Fruit fly (Drosophila melanogaster) whole organism, embryonic: ENCODE results near the gene tra.
A peak's percentile ranks its signal among the peaks of the same experiment; 100 is the strongest.

Experiments
- Abd-B ChIP-seq: fragments of 200-800 bp; sonication (Bioruptor generic); optimal IDR thresholded peaks from 2 replicates; lab custom pipeline; 2018; ENCODE audit warnings: missing biosample characterization, mild to moderate bottlenecking, missing genetic modification characterization, moderate library complexity
- Bteb2 ChIP-seq: fragments of 200-800 bp; sonication (Bioruptor generic); optimal IDR thresholded peaks from 2 replicates; lab custom pipeline; 2016; ENCODE audit warnings: missing biosample characterization, missing genetic modification characterization
- CG10565 ChIP-seq: fragments of 200-800 bp; sonication (Bioruptor generic); optimal IDR thresholded peaks from 3 replicates; lab custom pipeline; 2016; ENCODE audit warnings: missing biosample characterization, mild to moderate bottlenecking, missing genetic modification characterization
- CG10959 ChIP-seq: fragments of 200-800 bp; sonication (Bioruptor generic); IDR thresholded peaks from 2 replicates; pipeline ENCODE4 v1.3.6; 2022; ENCODE audit warnings: missing biosample characterization, missing genetic modification characterization
- CG11247 ChIP-seq: fragments of 200-800 bp; sonication (Bioruptor generic); IDR thresholded peaks from 2 replicates; pipeline ENCODE4 v1.3.6; 2022; ENCODE audit warnings: missing biosample characterization, missing genetic modification characterization
- CG11504 ChIP-seq: fragments of 200-800 bp; sonication (Bioruptor generic); optimal IDR thresholded peaks from 3 replicates; lab custom pipeline; 2019; ENCODE audit warnings: missing biosample characterization, mild to moderate bottlenecking, missing genetic modification characterization, moderate library complexity
- CG11560 ChIP-seq: fragments of 200-800 bp; sonication (Bioruptor generic); IDR thresholded peaks from 3 replicates; pipeline ENCODE4 v1.3.6; 2022; ENCODE audit warnings: missing biosample characterization, missing genetic modification characterization
- CG13287 ChIP-seq: fragments of 200-800 bp; sonication (Bioruptor generic); IDR thresholded peaks from 2 replicates; pipeline ENCODE4 v1.3.6; 2022; ENCODE audit warnings: missing biosample characterization, missing genetic modification characterization; ENCODE audit not compliant: partially characterized antibody
- CG16813 ChIP-seq: fragments of 200-800 bp; sonication (Bioruptor generic); IDR thresholded peaks from 3 replicates; pipeline ENCODE4 v1.3.6; 2022; ENCODE audit warnings: missing biosample characterization, missing genetic modification characterization; ENCODE audit not compliant: partially characterized antibody
- CG17568 ChIP-seq: fragments of 200-800 bp; sonication (Bioruptor generic); optimal IDR thresholded peaks from 2 replicates; lab custom pipeline; 2018; ENCODE audit warnings: missing biosample characterization, mild to moderate bottlenecking, missing genetic modification characterization, moderate library complexity
- CG2116 ChIP-seq: fragments of 200-800 bp; sonication (Bioruptor generic); optimal IDR thresholded peaks from 3 replicates; lab custom pipeline; 2018; ENCODE audit warnings: missing biosample characterization, mild to moderate bottlenecking, missing genetic modification characterization
- CG2120 ChIP-seq: fragments of 200-800 bp; sonication (Bioruptor generic); optimal IDR thresholded peaks from 3 replicates; lab custom pipeline; 2016; ENCODE audit warnings: missing biosample characterization, missing genetic modification characterization
- CG3163 ChIP-seq: fragments of 200-800 bp; sonication (Bioruptor generic); optimal IDR thresholded peaks from 3 replicates; lab custom pipeline; 2016; ENCODE audit warnings: missing biosample characterization, missing genetic modification characterization
- CG34422 ChIP-seq: fragments of 200-800 bp; sonication (Bioruptor generic); IDR thresholded peaks from 3 replicates; pipeline ENCODE4 v1.3.6; 2022; ENCODE audit warnings: missing biosample characterization, missing genetic modification characterization
- CG3847 ChIP-seq: fragments of 200-800 bp; sonication (Bioruptor generic); IDR thresholded peaks from 2 replicates; pipeline ENCODE4 v1.3.6; 2022; ENCODE audit warnings: missing biosample characterization, missing genetic modification characterization
- CG6654 ChIP-seq: fragments of 200-800 bp; sonication (Bioruptor generic); optimal IDR thresholded peaks from 2 replicates; lab custom pipeline; 2017; ENCODE audit warnings: missing biosample characterization, mild to moderate bottlenecking, missing genetic modification characterization
- CG6765 ChIP-seq: fragments of 200-800 bp; sonication (Bioruptor generic); optimal IDR thresholded peaks from 3 replicates; lab custom pipeline; 2017; ENCODE audit warnings: missing biosample characterization, mild to moderate bottlenecking, missing genetic modification characterization
- CG7745 ChIP-seq: fragments of 200-800 bp; sonication (Bioruptor generic); optimal IDR thresholded peaks from 2 replicates; lab custom pipeline; 2018; ENCODE audit warnings: missing biosample characterization, mild to moderate bottlenecking, missing genetic modification characterization, moderate library complexity
- CG8765 ChIP-seq: fragments of 200-800 bp; sonication (Bioruptor generic); IDR thresholded peaks from 2 replicates; pipeline ENCODE4 v1.3.6; 2022; ENCODE audit warnings: missing biosample characterization, missing genetic modification characterization
- CG9215 ChIP-seq: fragments of 200-800 bp; sonication (Bioruptor generic); IDR thresholded peaks from 2 replicates; pipeline ENCODE4 v1.3.6; 2022; ENCODE audit warnings: missing biosample characterization, missing genetic modification characterization
- CG9609 ChIP-seq: fragments of 200-800 bp; sonication (Bioruptor generic); optimal IDR thresholded peaks from 3 replicates; lab custom pipeline; 2016; ENCODE audit warnings: missing biosample characterization, missing genetic modification characterization
- D19A ChIP-seq: fragments of 200-800 bp; optimal IDR thresholded peaks from 3 replicates; lab custom pipeline; 2019; ENCODE audit warnings: missing biosample characterization, mild to moderate bottlenecking, missing genetic modification characterization, moderate library complexity
- Dip2 ChIP-seq: fragments of 200-800 bp; sonication (Bioruptor generic); IDR thresholded peaks from 2 replicates; pipeline ENCODE4 v1.3.6; 2022; ENCODE audit warnings: missing biosample characterization, missing genetic modification characterization
- Fer2 ChIP-seq: fragments of 200-800 bp; sonication (Bioruptor generic); optimal IDR thresholded peaks from 2 replicates; lab custom pipeline; 2018; ENCODE audit warnings: missing biosample characterization, mild to moderate bottlenecking, missing genetic modification characterization, moderate library complexity
- Mad ChIP-seq: fragments of 200-800 bp; sonication (Bioruptor generic); optimal IDR thresholded peaks from 2 replicates; lab custom pipeline; 2016; ENCODE audit warnings: missing biosample characterization, missing genetic modification characterization
- Nf-YA ChIP-seq: fragments of 200-800 bp; sonication (Bioruptor generic); IDR thresholded peaks from 2 replicates; pipeline ENCODE4 v1.3.6; 2022; ENCODE audit warnings: missing biosample characterization, missing genetic modification characterization
- Oaz ChIP-seq: fragments of 200-800 bp; sonication (Bioruptor generic); IDR thresholded peaks from 2 replicates; pipeline ENCODE4 v1.3.6; 2022; ENCODE audit warnings: missing biosample characterization, missing genetic modification characterization
- Oli ChIP-seq: fragments of 200-800 bp; sonication (Bioruptor generic); optimal IDR thresholded peaks from 2 replicates; lab custom pipeline; 2018; ENCODE audit warnings: missing biosample characterization, mild to moderate bottlenecking, missing genetic modification characterization, moderate library complexity
- Optix ChIP-seq: fragments of 200-800 bp; sonication (Bioruptor generic); IDR thresholded peaks from 3 replicates; pipeline ENCODE4 v1.3.6; 2022; ENCODE audit warnings: missing biosample characterization, missing genetic modification characterization
- Sry-β ChIP-seq: fragments of 200-800 bp; sonication (Bioruptor generic); optimal IDR thresholded peaks from 2 replicates; lab custom pipeline; 2018; ENCODE audit warnings: missing biosample characterization, mild to moderate bottlenecking, missing genetic modification characterization, moderate library complexity
- Taf1 ChIP-seq: fragments of 200-800 bp; sonication (Bioruptor generic); IDR thresholded peaks from 2 replicates; pipeline ENCODE4 v1.3.6; 2022; ENCODE audit warnings: missing biosample characterization, missing genetic modification characterization
- ase ChIP-seq: fragments of 200-800 bp; sonication (Bioruptor generic); IDR thresholded peaks from 3 replicates; pipeline ENCODE4 v1.3.6; 2022; ENCODE audit warnings: missing biosample characterization, missing genetic modification characterization
- bigmax ChIP-seq: fragments of 200-800 bp; sonication (Bioruptor generic); optimal IDR thresholded peaks from 2 replicates; lab custom pipeline; 2018; ENCODE audit warnings: missing biosample characterization, mild to moderate bottlenecking, missing genetic modification characterization
- bowl ChIP-seq: fragments of 200-800 bp; sonication (Bioruptor generic); IDR thresholded peaks from 2 replicates; pipeline ENCODE4 v1.3.6; 2022; ENCODE audit warnings: missing biosample characterization, missing genetic modification characterization
- bsh ChIP-seq, 2 experiments: fragments of 200-800 bp; sonication (Bioruptor generic); optimal IDR thresholded peaks; 2 replicates each; lab custom pipeline; 2017 to 2018; ENCODE audit warnings: mild to moderate bottlenecking in 2 of 2, missing biosample characterization in 2 of 2, missing genetic modification characterization in 2 of 2, moderate library complexity in 1 of 2
- cad ChIP-seq: fragments of >200 bp; optimal IDR thresholded peaks from 2 replicates; lab custom pipeline; 2017; ENCODE audit warnings: missing biosample characterization, missing genetic modification characterization
- dpn ChIP-seq, 2 experiments: fragments of 200-800 bp; sonication (Bioruptor generic); optimal IDR thresholded peaks; 3 replicates each; lab custom pipeline; 2016; ENCODE audit warnings: missing biosample characterization in 2 of 2, missing genetic modification characterization in 2 of 2
- gsb-n ChIP-seq: fragments of 200-800 bp; sonication (Bioruptor generic); optimal IDR thresholded peaks from 3 replicates; lab custom pipeline; 2018; ENCODE audit warnings: missing biosample characterization, mild to moderate bottlenecking, missing genetic modification characterization
- hth ChIP-seq: fragments of >200 bp; optimal IDR thresholded peaks from 2 replicates; lab custom pipeline; 2017; ENCODE audit warnings: inconsistent platforms
- insv ChIP-seq, 2 experiments: fragments of 200-800 bp; sonication (Bioruptor generic); optimal IDR thresholded peaks; 3 replicates each; lab custom pipeline; 2016 to 2018; ENCODE audit warnings: missing biosample characterization in 2 of 2, missing genetic modification characterization in 2 of 2
- jing ChIP-seq: fragments of 200-800 bp; sonication (Bioruptor generic); optimal IDR thresholded peaks from 2 replicates; lab custom pipeline; 2018; ENCODE audit warnings: missing biosample characterization, mild to moderate bottlenecking, missing genetic modification characterization
- jumu ChIP-seq: fragments of 200-800 bp; sonication (Bioruptor generic); optimal IDR thresholded peaks from 3 replicates; lab custom pipeline; 2016; ENCODE audit warnings: missing biosample characterization, missing genetic modification characterization
- kni ChIP-seq: fragments of 200-800 bp; sonication (Bioruptor generic); optimal IDR thresholded peaks from 3 replicates; lab custom pipeline; 2017; ENCODE audit warnings: mild to moderate bottlenecking, missing biosample characterization, missing genetic modification reagents, missing genetic modification characterization
- lbe ChIP-seq: fragments of 200-800 bp; sonication (Bioruptor generic); optimal IDR thresholded peaks from 2 replicates; lab custom pipeline; 2016; ENCODE audit warnings: missing biosample characterization, mild to moderate bottlenecking, missing genetic modification characterization
- mirr ChIP-seq: fragments of 200-800 bp; sonication (Bioruptor generic); optimal IDR thresholded peaks from 3 replicates; lab custom pipeline; 2018; ENCODE audit warnings: missing biosample characterization, mild to moderate bottlenecking, missing genetic modification characterization
- ro ChIP-seq: fragments of 200-800 bp; sonication (Bioruptor generic); IDR thresholded peaks from 2 replicates; pipeline ENCODE4 v1.3.6; 2022; ENCODE audit warnings: missing biosample characterization, missing genetic modification characterization
- run ChIP-seq: fragments of 200-800 bp; sonication (Bioruptor generic); optimal IDR thresholded peaks from 3 replicates; lab custom pipeline; 2018; ENCODE audit warnings: missing biosample characterization, mild to moderate bottlenecking, missing genetic modification characterization
- seq ChIP-seq: fragments of 200-800 bp; sonication (Bioruptor generic); IDR thresholded peaks from 2 replicates; pipeline ENCODE4 v1.3.6; 2022; ENCODE audit warnings: missing biosample characterization, missing genetic modification characterization
- slou ChIP-seq: fragments of 200-800 bp; sonication (Bioruptor generic); optimal IDR thresholded peaks from 3 replicates; lab custom pipeline; 2016; ENCODE audit warnings: missing biosample characterization, missing genetic modification characterization
- tgo ChIP-seq: fragments of 200-800 bp; sonication (Bioruptor generic); IDR thresholded peaks from 3 replicates; pipeline ENCODE4 v1.3.6; 2022; ENCODE audit warnings: missing biosample characterization, missing genetic modification characterization
- trem ChIP-seq: fragments of 200-800 bp; optimal IDR thresholded peaks from 3 replicates; lab custom pipeline; 2019; ENCODE audit warnings: missing biosample characterization, mild to moderate bottlenecking, missing genetic modification characterization, moderate library complexity
- zen2 ChIP-seq: fragments of 200-800 bp; sonication (Bioruptor generic); IDR thresholded peaks from 3 replicates; pipeline ENCODE4 v1.3.6; 2022; ENCODE audit warnings: missing biosample characterization, missing genetic modification characterization; ENCODE audit not compliant: partially characterized antibody

tra gene

dm6 chr3L:16544220-16544619 lies 46.6 kb downstream of the tra start (continued):
- TF ChIP-seq run (tag; lab: Kevin White, UChicago) (no peak), Taf1 (0 out of 2 replicates have a peak, but pooled peaks have one; percentile 5), cad (GFP tag; lab: Kevin White, UChicago) (no peak), Sry-β (GFP tag; lab: Kevin White, UChicago) (no peak), Oli (tag; lab: Kevin White, UChicago) (peak; percentile 61), ro (GFP tag; lab: Robert Waterston, UW) (no peak), CG11560 (tag; lab: Robert Waterston, UW) (no peak), gsb-n (tag; lab: Kevin White, UChicago) (no peak), CG11247 (GFP tag; lab: Robert Waterston, UW) (no peak), Optix (GFP tag; lab: Robert Waterston, UW) (peak; percentile 70), CG10959 (peak; percentile 59), CG13287 (GFP tag; lab: Robert Waterston, UW) (no peak), Fer2 (tag; lab: Kevin White, UChicago) (no peak), Dip2 (GFP tag; lab: Robert Waterston, UW) (no peak), CG17568 (no peak), Mad (no peak), slou (GFP tag; lab: Kevin White, UChicago) (no peak), bigmax (GFP tag; lab: Kevin White, UChicago) (no peak), jing (GFP tag; lab: Kevin White, UChicago) (no peak), lbe (GFP tag; lab: Kevin White, UChicago) (no peak), trem (tag; lab: Kevin White, UChicago) (no peak), Abd-B (GFP tag; lab: Kevin White, UChicago) (no peak), Nf-YA (0 out of 2 replicates have a peak, but pooled peaks have one; percentile 25), CG3847 (peak; percentile 26; the same call in 1 of the 2 replicates), hth (no peak), CG16813 (no peak), seq (GFP tag; lab: Robert Waterston, UW) (no peak), kni (GFP tag; lab: Kevin White, UChicago) (no peak), CG9609 (GFP tag; lab: Kevin White, UChicago) (peak; percentile 42), CG3163 (GFP tag; lab: Kevin White, UChicago) (no peak), CG6765 (GFP tag; lab: Kevin White, UChicago) (no peak), tgo (GFP tag; lab: Robert Waterston, UW) (peak; percentile 37; the same call in 1 of the 3 replicates), insv (GFP tag; optimal IDR thresholded peaks at IDR 0.05; lab: Kevin White, UChicago) (no peak), Bteb2 (GFP tag; lab: Kevin White, UChicago) (no peak), bowl (GFP tag; lab: Robert Waterston, UW) (no peak), CG2116 (GFP tag; lab: Kevin White, UChicago) (no peak), ase (GFP tag; lab: Robert Waterston, UW) (no peak; the same call in 2 of the 3 replicates), bsh (GFP tag; optimal IDR thresholded peaks at IDR 0.05; lab: Kevin White, UChicago) (no peak), zen2 (GFP tag; lab: Robert Waterston, UW) (no peak), CG7745 (tag; lab: Kevin White, UChicago) (no peak), jumu (peak; percentile 1), D19A (tag; lab: Kevin White, UChicago) (peak; percentile 48), CG11504 (tag; lab: Kevin White, UChicago) (peak; percentile 66), CG34422 (GFP tag; lab: Robert Waterston, UW) (no peak), CG8765 (GFP tag; lab: Robert Waterston, UW) (no peak), mirr (GFP tag; lab: Kevin White, UChicago) (no peak), CG9215 (GFP tag; lab: Robert Waterston, UW) (no peak), Oaz (GFP tag; lab: Robert Waterston, UW) (peak; percentile 18; the same call in 1 of the 2 replicates), CG2120 (GFP tag; lab: Kevin White, UChicago) (peak; percentile 11), dpn (GFP tag; optimal IDR thresholded peaks at IDR 0.05; lab: Kevin White, UChicago) (peak in 1 of 2 experiments; percentile 63), CG6654 (GFP tag; lab: Kevin White, UChicago) (no peak), CG10565 (GFP tag; lab: Kevin White, UChicago) (no peak)
